Fruit fly (Drosophila melanogaster) whole organism, embryonic: Measurements from ENCODE around the gene Hsp83.
A peak's percentile ranks its signal among the peaks of the same experiment; 100 is the strongest.

Experiments used
- Abd-B ChIP-seq: fragments of 200-800 bp; sonication (Bioruptor generic); optimal IDR thresholded peaks from 2 replicates; lab custom pipeline; 2018; ENCODE audit warnings: missing biosample characterization, mild to moderate bottlenecking, missing genetic modification characterization, moderate library complexity
- Asciz ChIP-seq: fragments of 200-800 bp; sonication (Bioruptor generic); optimal IDR thresholded peaks from 2 replicates; lab custom pipeline; 2017; ENCODE audit warnings: missing biosample characterization, mild to moderate bottlenecking, missing genetic modification characterization, missing genetic modification reagents
- Bgb ChIP-seq: fragments of 200-800 bp; sonication (Bioruptor generic); IDR thresholded peaks from 2 replicates; pipeline ENCODE4 v1.3.6; 2022; ENCODE audit warnings: missing biosample characterization, missing genetic modification characterization; ENCODE audit not compliant: partially characterized antibody
- Blimp-1 ChIP-seq: fragments of 200-800 bp; sonication (Bioruptor generic); optimal IDR thresholded peaks from 3 replicates; lab custom pipeline; 2018; ENCODE audit warnings: missing biosample characterization, missing genetic modification characterization, mild to moderate bottlenecking, moderate library complexity, missing genetic modification reagents
- BtbVII ChIP-seq: fragments of 200-800 bp; sonication (Bioruptor generic); optimal IDR thresholded peaks from 3 replicates; lab custom pipeline; 2017; ENCODE audit warnings: missing biosample characterization, mild to moderate bottlenecking, missing genetic modification characterization
- CG11085 ChIP-seq: fragments of 200-800 bp; sonication (Bioruptor generic); IDR thresholded peaks from 2 replicates; pipeline ENCODE4 v1.3.6; 2022; ENCODE audit warnings: missing biosample characterization, missing genetic modification characterization
- CG12236 ChIP-seq: fragments of 200-800 bp; sonication (Bioruptor generic); optimal IDR thresholded peaks from 2 replicates; lab custom pipeline; 2016; ENCODE audit warnings: missing biosample characterization, missing genetic modification characterization
- CG15696 ChIP-seq: fragments of 200-800 bp; sonication (Bioruptor generic); optimal IDR thresholded peaks from 2 replicates; lab custom pipeline; 2019; ENCODE audit warnings: missing biosample characterization, mild to moderate bottlenecking, missing genetic modification characterization, moderate library complexity
- CG18599 ChIP-seq: fragments of 200-800 bp; sonication (Bioruptor generic); optimal IDR thresholded peaks from 3 replicates; lab custom pipeline; 2017; ENCODE audit warnings: missing biosample characterization, missing genetic modification characterization, mild to moderate bottlenecking, moderate library complexity, missing genetic modification reagents
- CG33557 ChIP-seq: fragments of 200-800 bp; sonication (Bioruptor generic); optimal IDR thresholded peaks from 2 replicates; lab custom pipeline; 2019; ENCODE audit warnings: missing biosample characterization, mild to moderate bottlenecking, missing genetic modification characterization, moderate library complexity
- CG4424 ChIP-seq: fragments of 200-800 bp; sonication (Bioruptor generic); optimal IDR thresholded peaks from 3 replicates; lab custom pipeline; 2016; ENCODE audit warnings: missing biosample characterization, missing genetic modification characterization
- CG4617 ChIP-seq: fragments of 200-800 bp; sonication (Bioruptor generic); optimal IDR thresholded peaks from 3 replicates; lab custom pipeline; 2016; ENCODE audit warnings: missing biosample characterization, missing genetic modification characterization, borderline replicate concordance
- CG4707 ChIP-seq: fragments of 200-800 bp; sonication (Bioruptor generic); optimal IDR thresholded peaks from 2 replicates; lab custom pipeline; 2018; ENCODE audit warnings: missing biosample characterization, mild to moderate bottlenecking, missing genetic modification characterization, moderate library complexity
- CG4820 ChIP-seq: fragments of 200-800 bp; sonication (Bioruptor generic); optimal IDR thresholded peaks from 3 replicates; lab custom pipeline; 2016; ENCODE audit warnings: missing biosample characterization, missing genetic modification characterization
- CG7271 ChIP-seq: fragments of 200-800 bp; sonication (Bioruptor generic); optimal IDR thresholded peaks from 2 replicates; lab custom pipeline; 2018; ENCODE audit warnings: missing biosample characterization, mild to moderate bottlenecking, missing genetic modification characterization, moderate library complexity
- CG7745 ChIP-seq: fragments of 200-800 bp; sonication (Bioruptor generic); optimal IDR thresholded peaks from 2 replicates; lab custom pipeline; 2018; ENCODE audit warnings: missing biosample characterization, mild to moderate bottlenecking, missing genetic modification characterization, moderate library complexity
- CG7786 ChIP-seq: fragments of 200-800 bp; sonication (Bioruptor generic); optimal IDR thresholded peaks from 2 replicates; lab custom pipeline; 2016; ENCODE audit warnings: missing biosample characterization, missing genetic modification characterization
- CG8281 ChIP-seq: fragments of 200-800 bp; sonication (Bioruptor generic); optimal IDR thresholded peaks from 2 replicates; lab custom pipeline; 2018; ENCODE audit warnings: missing biosample characterization, mild to moderate bottlenecking, missing genetic modification characterization, moderate library complexity
- CG9609 ChIP-seq: fragments of 200-800 bp; sonication (Bioruptor generic); optimal IDR thresholded peaks from 3 replicates; lab custom pipeline; 2016; ENCODE audit warnings: missing biosample characterization, missing genetic modification characterization
- CG9932 ChIP-seq: fragments of 200-800 bp; sonication (Bioruptor generic); IDR thresholded peaks from 2 replicates; pipeline ENCODE4 v1.3.6; 2022; ENCODE audit warnings: missing biosample characterization, missing genetic modification characterization
- D ChIP-seq, 2 experiments: fragments of 200-800 bp in 1 of 2; fragments of >200 bp in 1 of 2; sonication (Bioruptor generic) in 1 of 2; optimal IDR thresholded peaks; 2 replicates in 1 of 2; 3 replicates in 1 of 2; lab custom pipeline; 2017; ENCODE audit warnings: mild to moderate bottlenecking in 1 of 2, missing biosample characterization in 1 of 2, missing genetic modification characterization in 1 of 2, missing genetic modification reagents in 1 of 2
- D19B ChIP-seq: fragments of 200-800 bp; sonication (Bioruptor generic); optimal IDR thresholded peaks from 2 replicates; lab custom pipeline; 2017; ENCODE audit warnings: missing biosample characterization, mild to moderate bottlenecking, missing genetic modification characterization
- Deaf1 ChIP-seq: fragments of 200-800 bp; optimal IDR thresholded peaks from 3 replicates; lab custom pipeline; 2019; ENCODE audit warnings: missing biosample characterization, mild to moderate bottlenecking, missing genetic modification characterization, moderate library complexity
- Dfd ChIP-seq, 2 experiments: fragments of >200 bp; optimal IDR thresholded peaks; 2 replicates each; lab custom pipeline; 2017; ENCODE audit warnings: missing biosample characterization in 2 of 2, missing genetic modification characterization in 2 of 2
- Dll ChIP-seq: fragments of 200-800 bp; sonication (Bioruptor generic); IDR thresholded peaks from 4 replicates; pipeline ENCODE4 v1.3.6; 2022; ENCODE audit warnings: missing biosample characterization, missing genetic modification characterization; ENCODE audit not compliant: partially characterized antibody
- HLH3B ChIP-seq: fragments of 200-800 bp; sonication (Bioruptor generic); IDR thresholded peaks from 2 replicates; pipeline ENCODE4 v1.3.6; 2022; ENCODE audit warnings: missing biosample characterization, missing genetic modification characterization
- Hand ChIP-seq: fragments of 200-800 bp; sonication (Bioruptor generic); optimal IDR thresholded peaks from 2 replicates; lab custom pipeline; 2017; ENCODE audit warnings: mild to moderate bottlenecking, missing biosample characterization, missing genetic modification reagents, missing genetic modification characterization
- Med ChIP-seq: fragments of 200-800 bp; sonication (Bioruptor generic); peaks from one replicate; lab custom pipeline; 2016; ENCODE audit warnings: missing biosample characterization, missing genetic modification characterization, mild to moderate bottlenecking, inconsistent platforms, moderate library complexity
- Ravus ChIP-seq: fragments of 200-800 bp; sonication (Bioruptor generic); IDR thresholded peaks from 2 replicates; pipeline ENCODE4 v1.3.6; 2022; ENCODE audit warnings: missing biosample characterization, missing genetic modification characterization
- Taf1 ChIP-seq: fragments of 200-800 bp; sonication (Bioruptor generic); IDR thresholded peaks from 2 replicates; pipeline ENCODE4 v1.3.6; 2022; ENCODE audit warnings: missing biosample characterization, missing genetic modification characterization
- Trl ChIP-seq, 3 experiments: fragments of >200 bp in 2 of 3; fragments of 200-800 bp in 1 of 3; sonication (Bioruptor generic) in 1 of 3; optimal IDR thresholded peaks; 2 replicates in 1 of 3; 3 replicates in 2 of 3; lab custom pipeline; 2016 to 2017; ENCODE audit warnings: missing biosample characterization in 1 of 3, missing genetic modification characterization in 1 of 3
- cas ChIP-seq: fragments of 200-800 bp; sonication (Bioruptor generic); IDR thresholded peaks from 2 replicates; pipeline ENCODE4 v1.3.6; 2022; ENCODE audit warnings: missing biosample characterization, missing genetic modification characterization
- dm ChIP-seq: fragments of 200-800 bp; sonication (Bioruptor generic); optimal IDR thresholded peaks from 3 replicates; lab custom pipeline; 2016; ENCODE audit warnings: missing biosample characterization, missing genetic modification characterization
- ewg ChIP-seq: fragments of 200-800 bp; sonication (Bioruptor generic); optimal IDR thresholded peaks from 3 replicates; lab custom pipeline; 2017; ENCODE audit warnings: mild to moderate bottlenecking, missing biosample characterization, missing genetic modification reagents, missing genetic modification characterization
- hbn ChIP-seq: fragments of 200-800 bp; sonication (Bioruptor generic); IDR thresholded peaks from 2 replicates; pipeline ENCODE4 v1.3.6; 2022; ENCODE audit warnings: missing biosample characterization, missing genetic modification characterization; ENCODE audit not compliant: partially characterized antibody
- klu ChIP-seq: fragments of 200-800 bp; sonication (Bioruptor generic); IDR thresholded peaks from 2 replicates; pipeline ENCODE4 v1.3.6; 2022; ENCODE audit warnings: missing biosample characterization, missing genetic modification characterization
- nerfin-2 ChIP-seq: fragments of 200-800 bp; sonication (Bioruptor generic); IDR thresholded peaks from 2 replicates; pipeline ENCODE4 v1.3.6; 2022; ENCODE audit warnings: missing biosample characterization, missing genetic modification characterization; ENCODE audit not compliant: partially characterized antibody
- p53 ChIP-seq: fragments of 200-800 bp; sonication (Bioruptor generic); optimal IDR thresholded peaks from 2 replicates; lab custom pipeline; 2016; ENCODE audit warnings: missing biosample characterization, missing genetic modification characterization
- pb ChIP-seq: fragments of 200-800 bp; sonication (Bioruptor generic); optimal IDR thresholded peaks from 3 replicates; lab custom pipeline; 2016; ENCODE audit warnings: missing biosample characterization, missing genetic modification characterization
- peb ChIP-seq: fragments of 200-800 bp; sonication (Bioruptor generic); IDR thresholded peaks from 2 replicates; pipeline ENCODE4 v1.3.6; 2022; ENCODE audit warnings: missing biosample characterization, missing genetic modification characterization
- prd ChIP-seq, 3 experiments: fragments of >200 bp in 2 of 3; fragments of 200-800 bp in 1 of 3; sonication (Bioruptor generic) in 1 of 3; optimal IDR thresholded peaks in 2 of 3; IDR thresholded peaks in 1 of 3; 2 replicates in 2 of 3; 3 replicates in 1 of 3; pipeline versions ENCODE4 v1.3.6 to Lab custom; 2017 to 2022; ENCODE audit warnings: missing biosample characterization in 1 of 3, missing genetic modification characterization in 1 of 3
- repo ChIP-seq: fragments of 200-800 bp; sonication (Bioruptor generic); optimal IDR thresholded peaks from 2 replicates; lab custom pipeline; 2016; ENCODE audit warnings: missing biosample characterization, missing genetic modification characterization
- slbo ChIP-seq: fragments of 200-800 bp; sonication (Bioruptor generic); IDR thresholded peaks from 2 replicates; pipeline ENCODE4 v1.3.6; 2022; ENCODE audit warnings: missing biosample characterization, missing genetic modification characterization
- sob ChIP-seq: fragments of 200-800 bp; sonication (Bioruptor generic); IDR thresholded peaks from 2 replicates; pipeline ENCODE4 v1.3.6; 2022; ENCODE audit warnings: missing biosample characterization, missing genetic modification characterization
- tna ChIP-seq: fragments of 200-800 bp; sonication (Bioruptor generic); IDR thresholded peaks from 2 replicates; pipeline ENCODE4 v1.3.6; 2022; ENCODE audit warnings: missing biosample characterization, missing genetic modification characterization; ENCODE audit not compliant: partially characterized antibody
- trem ChIP-seq: fragments of 200-800 bp; optimal IDR thresholded peaks from 3 replicates; lab custom pipeline; 2019; ENCODE audit warnings: missing biosample characterization, mild to moderate bottlenecking, missing genetic modification characterization, moderate library complexity
- twi ChIP-seq: fragments of 200-800 bp; optimal IDR thresholded peaks from 2 replicates; lab custom pipeline; 2019; ENCODE audit warnings: missing biosample characterization, mild to moderate bottlenecking, missing genetic modification characterization, moderate library complexity

The Hsp83 gene

DNA sequence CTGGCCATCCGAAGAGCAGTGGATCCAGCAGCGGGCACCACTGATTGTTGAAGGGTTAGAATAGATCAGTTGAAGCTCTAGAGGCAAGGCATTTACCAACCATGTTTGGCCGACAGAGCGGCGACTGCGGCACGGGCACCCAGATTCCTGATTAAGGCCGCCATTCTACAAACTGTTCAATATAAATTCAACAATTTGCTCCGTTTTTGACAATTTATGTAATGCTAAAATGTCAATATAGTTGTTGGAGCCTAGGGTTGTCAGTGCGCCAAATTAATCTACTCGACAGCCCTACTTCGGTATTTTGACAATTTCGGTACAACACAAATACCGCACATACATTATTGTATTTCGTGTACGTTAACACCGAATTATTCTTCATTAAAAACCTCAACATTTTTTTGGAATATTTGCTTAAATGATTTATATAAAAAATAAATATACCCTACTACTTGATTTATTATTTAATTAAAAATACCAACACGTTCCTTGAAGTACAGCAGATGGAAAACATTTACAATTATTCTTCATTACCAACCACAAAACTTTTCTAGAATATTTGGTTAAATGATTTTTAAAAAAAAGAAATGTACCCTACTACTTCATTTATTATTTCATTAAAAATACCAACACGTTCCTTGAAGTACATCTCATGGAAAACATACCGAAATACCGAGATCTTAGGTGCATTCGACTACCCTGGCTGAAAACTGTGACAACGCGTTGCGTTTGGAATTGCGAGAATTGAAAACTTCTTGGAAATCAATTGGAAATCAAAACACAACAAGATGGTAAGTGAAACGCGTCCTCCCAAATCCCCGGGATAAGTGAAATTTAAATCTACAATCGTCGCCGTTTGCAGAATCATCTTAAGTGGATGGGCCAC is 33.2 kb upstream of the Hsp83 start, which contains the start of the genes ND-30 and CG15812 (continued):
- TF ChIP-seq CG7786 (no peak), Asciz (GFP tag; lab: Kevin White, UChicago) (no peak), CG11085 (GFP tag; lab: Robert Waterston, UW) (no peak), CG4707 (no peak), CG8281 (tag; lab: Kevin White, UChicago) (peak; percentile 60), CG4617 (GFP tag; lab: Kevin White, UChicago) (peak; percentile 47), slbo (GFP tag; lab: Robert Waterston, UW) (no peak; the same call in 1 of the 2 replicates), CG4820 (GFP tag; lab: Kevin White, UChicago) (no peak), CG18599 (GFP tag; lab: Kevin White, UChicago) (no peak), Bgb (no peak), CG15696 (tag; lab: Kevin White, UChicago) (peak; percentile 14), tna (no peak), BtbVII (GFP tag; lab: Kevin White, UChicago) (no peak), repo (GFP tag; lab: Kevin White, UChicago) (no peak), HLH3B (no peak), pb (GFP tag; lab: Kevin White, UChicago) (no peak), cas (GFP tag; lab: Robert Waterston, UW) (no peak), Trl (optimal IDR thresholded peaks at IDR 0.05; lab: Kevin White, UChicago) (no peak), Trl (GFP tag; optimal IDR thresholded peaks at IDR 0.05; lab: Kevin White, UChicago) (no peak), peb (GFP tag; lab: Robert Waterston, UW) (no peak), CG4424 (GFP tag; lab: Kevin White, UChicago) (no peak), CG7271 (tag; lab: Kevin White, UChicago) (no peak), nerfin-2 (no peak), CG7745 (tag; lab: Kevin White, UChicago) (no peak), Hand (GFP tag; lab: Kevin White, UChicago) (no peak), p53 (GFP tag; lab: Kevin White, UChicago) (no peak), sob (GFP tag; lab: Robert Waterston, UW) (no peak), trem (tag; lab: Kevin White, UChicago) (peak; percentile 35), prd (optimal IDR thresholded peaks at IDR 0.05; lab: Kevin White, UChicago) (no peak), prd (GFP tag; IDR thresholded peaks at IDR 0.05; lab: Robert Waterston, UW) (0 out of 3 replicates have a peak, but pooled peaks have one; percentile 12), Taf1 (no peak), CG9932 (GFP tag; lab: Robert Waterston, UW) (0 out of 2 replicates have a peak, but pooled peaks have one; percentile 16), Deaf1 (tag; lab: Kevin White, UChicago) (no peak), D (optimal IDR thresholded peaks at IDR 0.05; lab: Kevin White, UChicago) (no peak), D (GFP tag; optimal IDR thresholded peaks at IDR 0.05; lab: Kevin White, UChicago) (no peak), CG12236 (no peak), Dll (0 out of 4 replicates have a peak, but pooled peaks have one; percentile 14), Blimp-1 (GFP tag; lab: Kevin White, UChicago) (no peak), Med (GFP tag; lab: Kevin White, UChicago) (no peak), Ravus (GFP tag; lab: Robert Waterston, UW) (no peak), CG33557 (GFP tag; lab: Kevin White, UChicago) (no peak), D19B (GFP tag; lab: Kevin White, UChicago) (no peak), hbn (no peak), ewg (GFP tag; lab: Kevin White, UChicago) (no peak), klu (GFP tag; lab: Robert Waterston, UW) (no peak), Dfd (GFP tag; optimal IDR thresholded peaks at IDR 0.05; lab: Kevin White, UChicago) (no peak), dm (GFP tag; lab: Kevin White, UChicago) (no peak), twi (no peak), Abd-B (GFP tag; lab: Kevin White, UChicago) (no peak), CG9609 (GFP tag; lab: Kevin White, UChicago) (no peak)
